Worm (Caenorhabditis elegans) whole organism, L2 larva: ENCODE results near the gene cth-2.

ENCODE experiments used
- C34F6.9 ChIP-seq: fragments of 150-350 bp; optimal IDR thresholded peaks from 2 replicates; lab custom pipeline; 2014; ENCODE audit warnings: missing biosample characterization, missing genetic modification characterization
- F13H6.1 ChIP-seq: sonication (generic microtip); optimal IDR thresholded peaks from 2 replicates; lab custom pipeline; 2016; ENCODE audit warnings: missing genetic modification characterization, missing compliant biosample characterization
- R02D3.7 ChIP-seq: fragments of 150-350 bp; optimal IDR thresholded peaks from 2 replicates; lab custom pipeline; 2014; ENCODE audit warnings: missing biosample characterization, missing genetic modification characterization
- ZK546.5 ChIP-seq: sonication (generic microtip); optimal IDR thresholded peaks from 2 replicates; lab custom pipeline; 2017; ENCODE audit warnings: missing biosample characterization, missing genetic modification characterization
- alr-1 ChIP-seq: fragments of 150-350 bp; optimal IDR thresholded peaks from 2 replicates; lab custom pipeline; 2014; ENCODE audit warnings: missing biosample characterization, missing genetic modification characterization
- aly-2 ChIP-seq: fragments of 150-350 bp; optimal IDR thresholded peaks from 2 replicates; lab custom pipeline; 2014; ENCODE audit warnings: missing biosample characterization, missing genetic modification characterization
- ceh-16 ChIP-seq: fragments of 150-350 bp; optimal IDR thresholded peaks from 2 replicates; lab custom pipeline; 2014; ENCODE audit warnings: missing biosample characterization, missing genetic modification characterization
- ceh-82 ChIP-seq: fragments of 150-350 bp; optimal IDR thresholded peaks from 2 replicates; lab custom pipeline; 2014; ENCODE audit warnings: missing biosample characterization, missing genetic modification characterization
- crh-2 ChIP-seq: sonication (generic microtip); optimal IDR thresholded peaks from 2 replicates; lab custom pipeline; 2017; ENCODE audit warnings: missing biosample characterization, missing genetic modification characterization
- elt-1 ChIP-seq: fragments of 150-350 bp; optimal IDR thresholded peaks from 2 replicates; lab custom pipeline; 2014; ENCODE audit warnings: missing biosample characterization, missing genetic modification characterization
- elt-3 ChIP-seq: sonication (generic microtip); optimal IDR thresholded peaks from 2 replicates; lab custom pipeline; 2017; ENCODE audit warnings: missing biosample characterization, missing genetic modification characterization
- fos-1 ChIP-seq: fragments of 150-350 bp; optimal IDR thresholded peaks from 2 replicates; lab custom pipeline; 2014; ENCODE audit warnings: missing biosample characterization, missing genetic modification characterization
- gmeb-1 ChIP-seq: fragments of 150-350 bp; optimal IDR thresholded peaks from 2 replicates; lab custom pipeline; 2014; ENCODE audit warnings: missing biosample characterization, missing genetic modification characterization
- lin-13 ChIP-seq: fragments of 150-350 bp; optimal IDR thresholded peaks from 2 replicates; lab custom pipeline; 2014; ENCODE audit warnings: missing biosample characterization, missing genetic modification reagents, missing genetic modification characterization
- lin-39 ChIP-seq: fragments of 150-350 bp; optimal IDR thresholded peaks from 2 replicates; lab custom pipeline; 2014; ENCODE audit warnings: missing biosample characterization, missing genetic modification reagents, missing genetic modification characterization
- lsy-2 ChIP-seq, 2 experiments: fragments of 150-350 bp in 1 of 2; sonication (generic microtip) in 1 of 2; optimal IDR thresholded peaks; 2 replicates each; lab custom pipeline; 2014 to 2017; ENCODE audit warnings: missing biosample characterization in 2 of 2, missing genetic modification characterization in 2 of 2
- mab-5 ChIP-seq: fragments of 150-350 bp; optimal IDR thresholded peaks from 2 replicates; lab custom pipeline; 2014; ENCODE audit warnings: missing biosample characterization, missing genetic modification characterization
- mbf-1 ChIP-seq: sonication (generic microtip); optimal IDR thresholded peaks from 2 replicates; lab custom pipeline; 2017; ENCODE audit warnings: missing biosample characterization, missing genetic modification characterization
- nhr-12 ChIP-seq: fragments of 150-350 bp; optimal IDR thresholded peaks from 2 replicates; lab custom pipeline; 2014; ENCODE audit warnings: missing biosample characterization, missing genetic modification characterization
- nhr-129 ChIP-seq: fragments of 150-350 bp; optimal IDR thresholded peaks from 2 replicates; lab custom pipeline; 2014; ENCODE audit warnings: missing biosample characterization, missing genetic modification characterization
- nhr-21 ChIP-seq: fragments of 150-350 bp; optimal IDR thresholded peaks from 2 replicates; lab custom pipeline; 2014; ENCODE audit warnings: missing biosample characterization, missing genetic modification characterization
- nhr-23 ChIP-seq: fragments of 150-350 bp; optimal IDR thresholded peaks from 2 replicates; lab custom pipeline; 2014; ENCODE audit warnings: missing biosample characterization, missing genetic modification reagents, missing genetic modification characterization
- nhr-237 ChIP-seq: fragments of 150-350 bp; optimal IDR thresholded peaks from 2 replicates; lab custom pipeline; 2014; ENCODE audit warnings: missing biosample characterization, missing genetic modification characterization
- nhr-25 ChIP-seq: fragments of 150-350 bp; sonication (generic microtip); optimal IDR thresholded peaks from 3 replicates; lab custom pipeline; 2014; ENCODE audit warnings: missing biosample characterization, missing genetic modification characterization
- nhr-6 ChIP-seq: fragments of 150-350 bp; optimal IDR thresholded peaks from 2 replicates; lab custom pipeline; 2014; ENCODE audit warnings: missing biosample characterization, missing genetic modification characterization
- nhr-77 ChIP-seq: fragments of 150-350 bp; optimal IDR thresholded peaks from 2 replicates; lab custom pipeline; 2014; ENCODE audit warnings: missing biosample characterization, missing genetic modification characterization
- peb-1 ChIP-seq: fragments of 150-350 bp; optimal IDR thresholded peaks from 2 replicates; lab custom pipeline; 2014; ENCODE audit warnings: missing biosample characterization, missing genetic modification characterization
- sem-4 ChIP-seq: fragments of 150-350 bp; optimal IDR thresholded peaks from 2 replicates; lab custom pipeline; 2014; ENCODE audit warnings: missing biosample characterization, missing genetic modification reagents, missing genetic modification characterization
- skn-1 ChIP-seq: sonication (generic microtip); optimal IDR thresholded peaks from 2 replicates; lab custom pipeline; 2017; ENCODE audit warnings: missing biosample characterization, missing genetic modification characterization
- sma-3 ChIP-seq: sonication (generic microtip); optimal IDR thresholded peaks from 2 replicates; lab custom pipeline; 2016; ENCODE audit warnings: missing genetic modification reagents, missing genetic modification characterization, missing compliant biosample characterization
- sma-9 ChIP-seq, 2 experiments: fragments of 150-350 bp in 1 of 2; sonication (generic microtip) in 1 of 2; optimal IDR thresholded peaks; 2 replicates each; lab custom pipeline; 2014 to 2016; ENCODE audit warnings: missing genetic modification characterization in 2 of 2, mild to moderate bottlenecking in 1 of 2, missing biosample characterization in 1 of 2, missing compliant biosample characterization in 1 of 2, missing genetic modification reagents in 1 of 2, moderate library complexity in 1 of 2
- snpc-4 ChIP-seq: fragments of 150-350 bp; optimal IDR thresholded peaks from 2 replicates; lab custom pipeline; 2014; ENCODE audit warnings: missing biosample characterization, missing genetic modification characterization
- unc-55 ChIP-seq: fragments of 150-350 bp; sonication (generic microtip); optimal IDR thresholded peaks from 3 replicates; lab custom pipeline; 2014; ENCODE audit warnings: missing biosample characterization, missing genetic modification reagents, missing genetic modification characterization
- unc-62 ChIP-seq: fragments of 150-350 bp; optimal IDR thresholded peaks from 2 replicates; lab custom pipeline; 2014; ENCODE audit warnings: missing biosample characterization, missing genetic modification reagents, missing genetic modification characterization
- zag-1 ChIP-seq: fragments of 150-350 bp; optimal IDR thresholded peaks from 2 replicates; lab custom pipeline; 2014; ENCODE audit warnings: missing biosample characterization, missing genetic modification characterization
- ztf-1 ChIP-seq: fragments of 200-800 bp; sonication (Bioruptor generic); conservative IDR thresholded peaks from 2 replicates; pipeline ENCODE4 v1.3.6; 2022; ENCODE audit warnings: missing genetic modification characterization, missing compliant biosample characterization
- ztf-11 ChIP-seq: sonication (generic microtip); optimal IDR thresholded peaks from 2 replicates; lab custom pipeline; 2017; ENCODE audit warnings: missing biosample characterization, missing genetic modification characterization

cth-2 gene

DNA sequence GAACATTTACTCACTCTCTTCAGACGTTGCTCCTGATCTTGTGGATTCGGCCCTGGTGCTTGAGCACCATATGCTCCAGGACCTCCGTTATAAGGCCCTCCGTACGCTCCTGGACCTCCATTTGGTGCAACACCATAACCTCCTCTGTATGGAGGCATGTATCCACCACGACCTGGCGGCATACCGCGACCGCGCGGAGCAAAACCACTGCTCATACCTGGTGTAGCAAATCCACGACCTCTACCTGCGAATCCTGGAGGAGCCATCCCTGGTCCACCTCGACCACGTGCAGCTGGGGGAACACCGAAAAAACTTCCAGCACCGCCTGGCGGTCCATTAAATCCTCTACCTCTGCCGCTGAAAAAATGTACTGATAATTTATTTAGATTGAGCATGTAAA lies 8.3 kb downstream of the cth-2 start:
- TF ChIP-seq nhr-12 (tag; lab: Kevin White, UChicago) (no peak), gmeb-1 (tag; lab: Kevin White, UChicago) (no peak), R02D3.7 (tag; lab: Kevin White, UChicago) (no peak), snpc-4 (no peak), mab-5 (tag; lab: Kevin White, UChicago) (no peak), alr-1 (no peak), C34F6.9 (tag; lab: Kevin White, UChicago) (no peak), ceh-82 (tag; lab: Kevin White, UChicago) (no peak), skn-1 (no peak)

DNA sequence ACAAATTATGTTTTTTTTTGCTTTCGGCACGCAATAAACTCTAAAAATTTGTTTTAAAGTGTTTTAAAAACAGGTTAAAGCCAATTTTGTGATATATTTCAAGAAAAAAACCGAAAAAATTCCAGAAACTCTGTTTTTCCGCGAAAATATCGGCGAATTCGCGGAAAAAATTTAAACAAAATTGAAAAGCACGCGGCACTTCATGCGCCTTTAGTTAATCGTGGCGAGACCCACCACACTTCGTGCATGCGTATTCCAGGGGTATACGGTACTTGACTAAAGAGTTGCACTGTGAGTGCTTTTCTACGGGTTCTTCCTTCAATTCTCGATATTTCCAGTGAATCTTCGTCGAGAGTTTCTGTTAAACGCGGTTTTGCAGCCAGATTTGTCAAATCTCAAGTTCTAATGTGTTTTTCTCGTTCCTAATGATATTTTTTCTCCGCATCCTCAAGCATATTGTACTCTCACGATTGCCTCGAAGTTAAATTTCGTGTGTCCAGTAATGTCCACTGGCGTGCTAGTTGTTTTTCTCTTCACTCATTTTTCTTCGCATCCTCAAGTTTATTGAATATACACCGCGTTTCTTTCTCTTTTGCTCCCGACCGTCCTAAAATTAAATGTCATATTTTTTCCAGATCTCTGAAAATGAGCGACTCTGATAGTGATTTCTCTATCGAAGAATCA lies 20.0 kb downstream of the cth-2 start, which contains the start of gene cin-4:
Gene cin-4, plus strand, starts transcription at position 634 of the 684 bp plus-strand sequence.
- TF ChIP-seq sem-4 (tag; lab: Kevin White, UChicago) = no peak
- no peak for TF ChIP-seq lin-39 (tag; lab: Kevin White, UChicago)
- TF ChIP-seq lsy-2 (tag; optimal IDR thresholded peaks at IDR 0.05; lab: Kevin White, UChicago) = no peak
- TF ChIP-seq sma-3 (GFP tag; lab: Kevin White, UChicago) = no peak

- TF ChIP-seq nhr-6 (tag; lab: Kevin White, UChicago) (no peak), gmeb-1 (tag; lab: Kevin White, UChicago) (peak; percentile 2), fos-1 (tag; lab: Kevin White, UChicago) (peak; percentile 35), crh-2 (tag; lab: Kevin White, UChicago) (peak; percentile 27)
Measured at ce11 chrII:7031137-7031697, 26.5 kb downstream of the cth-2 start.

- no peak for TF ChIP-seq fos-1 (tag; lab: Kevin White, UChicago)
- TF ChIP-seq mbf-1 (tag; lab: Kevin White, UChicago) = no peak
- no peak for TF ChIP-seq ztf-1 (GFP tag; lab: Robert Waterston, UW)
- TF ChIP-seq alr-1 = no peak
- no peak for TF ChIP-seq C34F6.9 (tag; lab: Kevin White, UChicago)
- no peak for TF ChIP-seq lin-39 (tag; lab: Kevin White, UChicago)
- TF ChIP-seq ceh-82 (tag; lab: Kevin White, UChicago) = no peak
- TF ChIP-seq skn-1 = no peak
- TF ChIP-seq mab-5 (tag; lab: Kevin White, UChicago) = no peak
- TF ChIP-seq zag-1 (tag; lab: Kevin White, UChicago) = no peak
- TF ChIP-seq nhr-129 (tag; lab: Kevin White, UChicago) = no peak
- no peak for TF ChIP-seq sma-9 (GFP tag; optimal IDR thresholded peaks at IDR 0.05; lab: Kevin White, UChicago)
- TF ChIP-seq sma-9 (tag; optimal IDR thresholded peaks at IDR 0.05; lab: Kevin White, UChicago) = no peak
Measured at ce11 chrII:7029524-7029923, 28.2 kb downstream of the cth-2 start.

- TF ChIP-seq sma-3 (GFP tag; lab: Kevin White, UChicago) (peak; percentile 26), unc-55 (GFP tag; lab: Kevin White, UChicago) (no peak), nhr-21 (tag; lab: Kevin White, UChicago) (no peak), nhr-129 (tag; lab: Kevin White, UChicago) (peak; percentile 71), skn-1 (no peak), elt-1 (tag; lab: Kevin White, UChicago) (no peak), sem-4 (tag; lab: Kevin White, UChicago) (no peak), alr-1 (no peak), mab-5 (tag; lab: Kevin White, UChicago) (no peak), nhr-25 (tag; lab: Kevin White, UChicago) (no peak), nhr-23 (tag; lab: Kevin White, UChicago) (no peak), ztf-11 (tag; lab: Kevin White, UChicago) (no peak), nhr-77 (no peak), peb-1 (tag; lab: Kevin White, UChicago) (no peak), ceh-16 (tag; lab: Kevin White, UChicago) (no peak), lin-39 (tag; lab: Kevin White, UChicago) (no peak), mbf-1 (tag; lab: Kevin White, UChicago) (no peak), elt-3 (tag; lab: Kevin White, UChicago) (no peak), zag-1 (tag; lab: Kevin White, UChicago) (no peak), ZK546.5 (no peak), nhr-237 (no peak), ztf-1 (GFP tag; lab: Robert Waterston, UW) (no peak), lsy-2 (tag; optimal IDR thresholded peaks at IDR 0.05; lab: Kevin White, UChicago) (peak in 1 of 2 experiments; percentile 77), sma-9 (GFP tag; optimal IDR thresholded peaks at IDR 0.05; lab: Kevin White, UChicago) (peak; percentile 25), sma-9 (tag; optimal IDR thresholded peaks at IDR 0.05; lab: Kevin White, UChicago) (no peak), nhr-6 (tag; lab: Kevin White, UChicago) (no peak), fos-1 (tag; lab: Kevin White, UChicago) (peak; percentile 55), unc-62 (GFP tag; lab: Kevin White, UChicago) (no peak), lin-13 (GFP tag; lab: Kevin White, UChicago) (peak; percentile 45), aly-2 (tag; lab: Kevin White, UChicago) (no peak), F13H6.1 (tag; lab: Kevin White, UChicago) (no peak), ceh-82 (tag; lab: Kevin White, UChicago) (no peak), C34F6.9 (tag; lab: Kevin White, UChicago) (peak; percentile 61)
Measured at ce11 chrII:7024897-7025852, 32.6 kb downstream of the cth-2 start, which contains the start of gene znf-598. TSS of gene znf-598 (plus strand) at chrII:7025802.
